Fruit fly (Drosophila melanogaster): Measurements from ENCODE around the gene emei.
A peak's percentile ranks its signal among the peaks of the same experiment; 100 is the strongest.

The emei gene

DNA sequence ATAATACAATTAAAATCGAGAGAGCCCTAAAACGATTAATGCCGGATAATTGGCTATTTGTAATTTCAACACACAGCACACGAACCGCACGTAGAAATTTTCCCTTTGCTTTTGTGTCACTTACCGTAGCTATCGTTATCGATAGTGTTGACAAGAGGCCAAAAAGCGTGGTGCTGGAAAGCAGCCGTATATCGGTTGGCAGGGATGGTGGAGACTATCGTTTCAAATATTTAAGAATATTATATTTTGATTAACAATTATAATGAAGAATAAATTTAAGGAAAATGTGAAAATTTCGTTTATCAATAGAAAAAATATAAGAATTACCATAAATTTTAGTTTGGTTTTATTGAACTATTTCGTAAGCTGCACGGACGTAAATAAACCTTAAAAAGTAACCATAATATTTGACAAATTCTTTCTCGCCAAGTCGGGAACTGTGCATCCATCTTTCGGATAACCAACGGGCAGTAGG, 16.4 kb upstream of the emei start, which contains the start of gene JIL-1 (continued):
- TF ChIP-seq unc-4 (GFP tag; IDR thresholded peaks at IDR 0.05; ENCODE audit: partially characterized antibody), result peak; percentile 87
- peak; percentile 65 for TF ChIP-seq phol (tag; optimal IDR thresholded peaks at IDR 0.05)
- TF ChIP-seq CG6175 (GFP tag; IDR thresholded peaks at IDR 0.05), result peak; percentile 71; the same call in 2 of the 3 replicates
- TF ChIP-seq crc (GFP tag; optimal IDR thresholded peaks at IDR 0.05), result no peak
- no peak for TF ChIP-seq Awh (GFP tag; IDR thresholded peaks at IDR 0.05)
- peak; percentile 21 for TF ChIP-seq cato (GFP tag; optimal IDR thresholded peaks at IDR 0.05; ENCODE audit: borderline replicate concordance)
- TF ChIP-seq CG17568 (GFP tag; optimal IDR thresholded peaks at IDR 0.05), result peak; percentile 25
- TF ChIP-seq esg (GFP tag; conservative IDR thresholded peaks at IDR 0.05), result peak; percentile 42; the same call in 1 of the 2 replicates
- peak; percentile 18 for TF ChIP-seq Bteb2 (GFP tag; optimal IDR thresholded peaks at IDR 0.05)
- no peak for TF ChIP-seq zf30C (GFP tag; optimal IDR thresholded peaks at IDR 0.05)
- TF ChIP-seq ham (GFP tag; IDR thresholded peaks at IDR 0.05), result peak; percentile 40; the same call in 1 of the 2 replicates
- TF ChIP-seq CG2875 (GFP tag; optimal IDR thresholded peaks at IDR 0.05), result no peak
- peak; percentile 33 for TF ChIP-seq Asciz (GFP tag; optimal IDR thresholded peaks at IDR 0.05)
- peak; percentile 92 for TF ChIP-seq amos (GFP tag; IDR thresholded peaks at IDR 0.05; ENCODE audit: partially characterized antibody)
- TF ChIP-seq sim (GFP tag; IDR thresholded peaks at IDR 0.05), result no peak
- TF ChIP-seq GATAe (GFP tag; conservative IDR thresholded peaks at IDR 0.05), result no peak
- no peak for TF ChIP-seq wek (GFP tag; optimal IDR thresholded peaks at IDR 0.05)
- peak in 1 of 2 experiments; percentile 31 for TF ChIP-seq bsh (GFP tag; optimal IDR thresholded peaks at IDR 0.05)
- TF ChIP-seq zfh2 (GFP tag; optimal IDR thresholded peaks at IDR 0.05), result peak; percentile 71
- peak; percentile 49 for TF ChIP-seq HmgZ (tag; optimal IDR thresholded peaks at IDR 0.05)
- peak; percentile 50 for TF ChIP-seq CG4730 (GFP tag; IDR thresholded peaks at IDR 0.05)
- TF ChIP-seq CG4282 (GFP tag; optimal IDR thresholded peaks at IDR 0.05), result peak; percentile 34
- TF ChIP-seq CG7928 (GFP tag; optimal IDR thresholded peaks at IDR 0.05), result peak; percentile 89
- TF ChIP-seq CG10366 (GFP tag; IDR thresholded peaks at IDR 0.05), result peak; percentile 65
- peak; percentile 94 for TF ChIP-seq CG6272 (GFP tag; IDR thresholded peaks at IDR 0.05)
- peak; percentile 39 for TF ChIP-seq CG15601 (tag; optimal IDR thresholded peaks at IDR 0.05)
- TF ChIP-seq CG16815 (GFP tag; optimal IDR thresholded peaks at IDR 0.05), result peak; percentile 57
- TF ChIP-seq CG15269 (tag; optimal IDR thresholded peaks at IDR 0.05), result peak; percentile 57
- peak; percentile 55 for TF ChIP-seq zen (tag; optimal IDR thresholded peaks at IDR 0.05)
- TF ChIP-seq pb (GFP tag; optimal IDR thresholded peaks at IDR 0.05), result no peak
- no peak for TF ChIP-seq TFAM (GFP tag; optimal IDR thresholded peaks at IDR 0.05)
- TF ChIP-seq Xbp1 (GFP tag; optimal IDR thresholded peaks at IDR 0.05), result peak; percentile 76
- peak; percentile 81 for TF ChIP-seq CG34422 (GFP tag; IDR thresholded peaks at IDR 0.05)
- TF ChIP-seq ttk (GFP tag; IDR thresholded peaks at IDR 0.05), result peak; percentile 37; the same call in 1 of the 2 replicates
- TF ChIP-seq lola (GFP tag; optimal IDR thresholded peaks at IDR 0.05), result peak in 1 of 3 experiments; percentile 30
- no peak for TF ChIP-seq CG31365 (tag; optimal IDR thresholded peaks at IDR 0.05)
- TF ChIP-seq mam (GFP tag; optimal IDR thresholded peaks at IDR 0.05), result peak; percentile 64
- TF ChIP-seq tap (tag; optimal IDR thresholded peaks at IDR 0.05), result no peak
- peak; percentile 60 for TF ChIP-seq CG12942 (GFP tag; optimal IDR thresholded peaks at IDR 0.05)
- no peak for TF ChIP-seq maf-S (GFP tag; optimal IDR thresholded peaks at IDR 0.05)
- peak; percentile 29 for TF ChIP-seq Sox100B (GFP tag; optimal IDR thresholded peaks at IDR 0.05)
- TF ChIP-seq CG9797 (GFP tag; optimal IDR thresholded peaks at IDR 0.05), result peak; percentile 18
- TF ChIP-seq CG30020 (tag; optimal IDR thresholded peaks at IDR 0.05), result peak; percentile 33
- no peak for TF ChIP-seq Nf-YB (GFP tag; optimal IDR thresholded peaks at IDR 0.05)
- TF ChIP-seq CG3847 (GFP tag; IDR thresholded peaks at IDR 0.05), result peak; percentile 96
- peak; percentile 20 for TF ChIP-seq HHEX (GFP tag; optimal IDR thresholded peaks at IDR 0.05)
- TF ChIP-seq sc (optimal IDR thresholded peaks at IDR 0.05), result no peak
- TF ChIP-seq sc (GFP tag; optimal IDR thresholded peaks at IDR 0.05), result no peak
- peak; percentile 36 for TF ChIP-seq dmrt11E (tag; optimal IDR thresholded peaks at IDR 0.05)
- peak; percentile 28; the same call in 2 of the 3 replicates for TF ChIP-seq so (GFP tag; IDR thresholded peaks at IDR 0.05)
